Worm (Caenorhabditis elegans) whole organism, mixed stage, embryonic: ENCODE measurements around the gene F54F12.2.

ENCODE experiments used
- M03D4.4 ChIP-seq: sonication (generic microtip); optimal IDR thresholded peaks from 2 replicates; lab custom pipeline; 2017; ENCODE audit warnings: mild to moderate bottlenecking, missing genetic modification characterization, missing compliant biosample characterization
- bed-3 ChIP-seq: fragments of 200-800 bp; sonication (Bioruptor generic); optimal IDR thresholded peaks from 3 replicates; lab custom pipeline; 2018; ENCODE audit warnings: mild to moderate bottlenecking, missing genetic modification characterization, moderate library complexity, missing compliant biosample characterization
- blmp-1 ChIP-seq: fragments of 150-350 bp; optimal IDR thresholded peaks from 2 replicates; lab custom pipeline; 2014; ENCODE audit warnings: missing biosample characterization, missing genetic modification characterization
- ceh-43 ChIP-seq: fragments of 200-800 bp; sonication (Bioruptor generic); optimal IDR thresholded peaks from 2 replicates; lab custom pipeline; 2018; ENCODE audit warnings: mild to moderate bottlenecking, missing genetic modification characterization, moderate library complexity, missing compliant biosample characterization
- ceh-83 ChIP-seq: fragments of 200-800 bp; sonication (Bioruptor generic); optimal IDR thresholded peaks from 2 replicates; lab custom pipeline; 2018; ENCODE audit warnings: mild to moderate bottlenecking, missing genetic modification characterization, missing compliant biosample characterization
- ces-1 ChIP-seq: fragments of 150-350 bp; optimal IDR thresholded peaks from 2 replicates; lab custom pipeline; 2014; ENCODE audit warnings: missing biosample characterization, missing genetic modification reagents, missing genetic modification characterization
- cnd-1 ChIP-seq: fragments of 200-800 bp; sonication (Bioruptor generic); optimal IDR thresholded peaks from 2 replicates; lab custom pipeline; 2018; ENCODE audit warnings: mild to moderate bottlenecking, missing genetic modification characterization, missing compliant biosample characterization
- elt-1 ChIP-seq: sonication (generic microtip); optimal IDR thresholded peaks from 2 replicates; lab custom pipeline; 2017; ENCODE audit warnings: missing genetic modification characterization, mild to moderate bottlenecking, missing compliant biosample characterization, antibody characterized with exemption, moderate library complexity, borderline replicate concordance; ENCODE audit not compliant: insufficient read depth
- elt-3 ChIP-seq: fragments of 150-350 bp; optimal IDR thresholded peaks from 2 replicates; lab custom pipeline; 2014; ENCODE audit warnings: missing biosample characterization, missing genetic modification characterization
- flh-1 ChIP-seq: fragments of 200-800 bp; sonication (Bioruptor generic); optimal IDR thresholded peaks from 2 replicates; lab custom pipeline; 2018; ENCODE audit warnings: mild to moderate bottlenecking, missing genetic modification characterization, moderate library complexity, missing compliant biosample characterization
- ham-2 ChIP-seq: fragments of 200-800 bp; sonication (Bioruptor generic); optimal IDR thresholded peaks from 2 replicates; lab custom pipeline; 2018; ENCODE audit warnings: mild to moderate bottlenecking, missing genetic modification characterization, missing compliant biosample characterization
- hlh-1 ChIP-seq: fragments of 150-350 bp; optimal IDR thresholded peaks from 2 replicates; lab custom pipeline; 2014; ENCODE audit warnings: missing biosample characterization, missing genetic modification reagents, missing genetic modification characterization
- lin-13 ChIP-seq: fragments of 150-350 bp; optimal IDR thresholded peaks from 2 replicates; lab custom pipeline; 2014; ENCODE audit warnings: missing biosample characterization, missing genetic modification characterization
- lin-32 ChIP-seq: fragments of 200-800 bp; sonication (Bioruptor generic); optimal IDR thresholded peaks from 2 replicates; lab custom pipeline; 2018; ENCODE audit warnings: mild to moderate bottlenecking, missing genetic modification characterization, missing compliant biosample characterization
- lsy-2 ChIP-seq: fragments of 150-350 bp; optimal IDR thresholded peaks from 2 replicates; lab custom pipeline; 2014; ENCODE audit warnings: missing biosample characterization, missing genetic modification characterization
- mab-5 ChIP-seq: fragments of 150-350 bp; optimal IDR thresholded peaks from 2 replicates; lab custom pipeline; 2014; ENCODE audit warnings: missing biosample characterization, missing genetic modification characterization
- mep-1 ChIP-seq: fragments of 150-350 bp; optimal IDR thresholded peaks from 2 replicates; lab custom pipeline; 2017; ENCODE audit warnings: missing biosample characterization, missing genetic modification reagents, missing genetic modification characterization, inconsistent platforms
- mls-2 ChIP-seq: sonication (generic microtip); optimal IDR thresholded peaks from 2 replicates; lab custom pipeline; 2016; ENCODE audit warnings: mild to moderate bottlenecking, missing genetic modification characterization, moderate library complexity, missing compliant biosample characterization
- nhr-12 ChIP-seq: fragments of 150-350 bp; optimal IDR thresholded peaks from 2 replicates; lab custom pipeline; 2014; ENCODE audit warnings: missing biosample characterization, missing genetic modification characterization
- nhr-2 ChIP-seq: fragments of 150-350 bp; optimal IDR thresholded peaks from 2 replicates; lab custom pipeline; 2014; ENCODE audit warnings: missing biosample characterization, missing genetic modification characterization
- nhr-237 ChIP-seq: fragments of 150-350 bp; optimal IDR thresholded peaks from 2 replicates; lab custom pipeline; 2014; ENCODE audit warnings: missing biosample characterization, missing genetic modification characterization
- nhr-28 ChIP-seq: fragments of 150-350 bp; optimal IDR thresholded peaks from 2 replicates; lab custom pipeline; 2014; ENCODE audit warnings: missing biosample characterization, missing genetic modification characterization
- nhr-76 ChIP-seq: sonication (generic microtip); optimal IDR thresholded peaks from 2 replicates; lab custom pipeline; 2017; ENCODE audit warnings: missing biosample characterization, missing genetic modification characterization
- pha-4 ChIP-seq: fragments of 150-350 bp; optimal IDR thresholded peaks from 2 replicates; lab custom pipeline; 2018; ENCODE audit warnings: missing biosample characterization, missing genetic modification reagents, missing genetic modification characterization
- sem-2 ChIP-seq: fragments of 200-800 bp; sonication (Bioruptor generic); optimal IDR thresholded peaks from 2 replicates; lab custom pipeline; 2018; ENCODE audit warnings: mild to moderate bottlenecking, missing genetic modification characterization, missing compliant biosample characterization
- snpc-4 ChIP-seq: fragments of 150-350 bp; optimal IDR thresholded peaks from 2 replicates; lab custom pipeline; 2014; ENCODE audit warnings: missing biosample characterization, missing genetic modification characterization
- sptf-1 ChIP-seq: sonication (generic microtip); optimal IDR thresholded peaks from 2 replicates; lab custom pipeline; 2017; ENCODE audit warnings: mild to moderate bottlenecking, missing genetic modification characterization, moderate library complexity, missing compliant biosample characterization
- tbx-8 ChIP-seq: fragments of 200-800 bp; sonication (Bioruptor generic); optimal IDR thresholded peaks from 2 replicates; lab custom pipeline; 2018; ENCODE audit warnings: mild to moderate bottlenecking, missing genetic modification characterization, moderate library complexity, missing compliant biosample characterization
- unc-120 ChIP-seq: sonication (generic microtip); optimal IDR thresholded peaks from 2 replicates; lab custom pipeline; 2017; ENCODE audit warnings: missing genetic modification characterization, missing compliant biosample characterization; ENCODE audit not compliant: poor library complexity, severe bottlenecking
- unc-39 ChIP-seq: fragments of 150-350 bp; optimal IDR thresholded peaks from 2 replicates; lab custom pipeline; 2014; ENCODE audit warnings: missing biosample characterization, missing genetic modification characterization
- unc-62 ChIP-seq: fragments of 150-350 bp; optimal IDR thresholded peaks from 2 replicates; lab custom pipeline; 2014; ENCODE audit warnings: missing biosample characterization, missing genetic modification reagents, missing genetic modification characterization
- zip-8 ChIP-seq: fragments of 150-350 bp; optimal IDR thresholded peaks from 2 replicates; lab custom pipeline; 2014; ENCODE audit warnings: missing biosample characterization, missing genetic modification characterization
- ztf-11 ChIP-seq: fragments of 150-350 bp; optimal IDR thresholded peaks from 2 replicates; lab custom pipeline; 2014; ENCODE audit warnings: missing biosample characterization, missing genetic modification characterization

F54F12.2 gene

ce11 chrIII:13039739-13040138 lies at the start of gene F54F12.2:
F54F12.2 (plus strand) TSS chrIII:13040039.
- TF ChIP-seq ceh-43 (GFP tag; lab: Kevin White, UChicago), result no peak
- TF ChIP-seq nhr-76, result no peak
- no peak for TF ChIP-seq lin-13 (tag; lab: Kevin White, UChicago)
- no peak for TF ChIP-seq sem-2
- no peak for TF ChIP-seq elt-1 (tag; lab: Kevin White, UChicago)
- no peak for TF ChIP-seq cnd-1

DNA sequence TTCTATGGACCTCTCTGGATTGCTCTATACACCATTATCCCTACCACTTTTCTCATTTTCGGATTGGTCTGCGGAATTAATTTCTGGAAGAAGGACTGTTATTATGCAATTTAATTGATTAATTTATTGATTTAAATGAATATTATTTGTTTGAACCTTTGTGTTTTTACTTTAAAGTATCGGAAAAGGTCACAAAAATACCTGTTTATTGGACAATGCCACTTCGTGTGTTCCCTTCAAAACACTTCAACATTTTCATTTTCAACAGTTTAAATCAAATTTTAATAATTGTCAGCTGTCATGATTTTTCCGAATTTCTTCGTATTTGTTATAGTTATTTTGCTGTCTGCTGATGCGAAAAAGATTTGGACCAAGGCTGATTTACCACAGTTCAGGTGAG lies 48.8 kb upstream of the F54F12.2 start, which contains the start of gene ZK1010.12:
Gene ZK1010.12, plus strand, starts transcription at position 301 of the 400 bp plus-strand sequence.
- TF ChIP-seq nhr-2 (no peak), M03D4.4 (tag; lab: Kevin White, UChicago) (no peak), tbx-8 (GFP tag; lab: Kevin White, UChicago) (no peak), ceh-83 (GFP tag; lab: Kevin White, UChicago) (no peak), ceh-43 (GFP tag; lab: Kevin White, UChicago) (no peak), ham-2 (no peak), mep-1 (tag; lab: Kevin White, UChicago) (no peak), nhr-76 (no peak), bed-3 (no peak), lin-32 (no peak), flh-1 (GFP tag; lab: Kevin White, UChicago) (no peak), sem-2 (no peak), pha-4 (tag; lab: Kevin White, UChicago) (no peak), unc-62 (GFP tag; lab: Kevin White, UChicago) (no peak), snpc-4 (no peak), elt-1 (tag; lab: Kevin White, UChicago) (no peak), blmp-1 (tag; lab: Kevin White, UChicago) (no peak), sptf-1 (no peak)

- TF ChIP-seq mep-1 (tag; lab: Kevin White, UChicago), result no peak
- no peak for TF ChIP-seq mab-5 (tag; lab: Kevin White, UChicago)
- TF ChIP-seq sem-2, result no peak
- no peak for TF ChIP-seq lin-32
- no peak for TF ChIP-seq flh-1 (GFP tag; lab: Kevin White, UChicago)
- TF ChIP-seq hlh-1 (tag; lab: Kevin White, UChicago), result no peak
- TF ChIP-seq nhr-76, result no peak
- TF ChIP-seq unc-120 (tag; lab: Kevin White, UChicago), result no peak
- TF ChIP-seq ceh-43 (GFP tag; lab: Kevin White, UChicago), result no peak
- TF ChIP-seq nhr-28, result no peak
- TF ChIP-seq unc-62 (GFP tag; lab: Kevin White, UChicago), result no peak
These were observed 46.8 kb upstream of the F54F12.2 start for ce11 chrIII:12993055-12993454.

DNA sequence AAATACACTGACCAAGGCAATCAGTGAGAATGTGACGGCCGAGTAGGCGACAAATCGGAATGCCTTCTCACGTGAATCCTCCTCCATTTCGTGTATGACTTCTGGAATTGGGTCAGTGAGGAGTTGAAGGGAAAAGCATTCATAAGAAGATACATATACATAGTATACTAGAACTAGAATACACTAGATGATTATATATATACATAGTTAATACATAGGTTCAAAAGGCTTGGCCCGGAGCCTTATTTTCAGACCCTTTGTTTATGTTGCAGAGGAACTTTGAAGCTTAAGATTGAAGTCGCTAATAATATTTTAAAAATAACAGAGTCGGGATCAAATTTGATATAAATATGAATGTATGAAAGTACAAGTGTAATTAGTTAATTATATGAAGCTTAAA lies 46.2 kb upstream of the F54F12.2 start, which contains the start of gene col-97:
Gene col-97, minus strand, starts transcription at position 101 of the 400 bp plus-strand sequence.
- no peak for TF ChIP-seq elt-3 (tag; lab: Kevin White, UChicago)
- no peak for TF ChIP-seq tbx-8 (GFP tag; lab: Kevin White, UChicago)
- no peak for TF ChIP-seq lsy-2
- no peak for TF ChIP-seq nhr-12 (tag; lab: Kevin White, UChicago)
- TF ChIP-seq mls-2 (tag; lab: Kevin White, UChicago), result no peak
- TF ChIP-seq nhr-2, result no peak
- TF ChIP-seq hlh-1 (tag; lab: Kevin White, UChicago), result no peak

- TF ChIP-seq unc-39 (tag; lab: Kevin White, UChicago), result no peak
- TF ChIP-seq unc-120 (tag; lab: Kevin White, UChicago), result no peak
- no peak for TF ChIP-seq lin-32
- TF ChIP-seq unc-62 (GFP tag; lab: Kevin White, UChicago), result no peak
- TF ChIP-seq nhr-28, result no peak
- no peak for TF ChIP-seq blmp-1 (tag; lab: Kevin White, UChicago)
- TF ChIP-seq ham-2, result no peak
- TF ChIP-seq flh-1 (GFP tag; lab: Kevin White, UChicago), result no peak
- no peak for TF ChIP-seq elt-1 (tag; lab: Kevin White, UChicago)
- no peak for TF ChIP-seq lin-13 (tag; lab: Kevin White, UChicago)
- TF ChIP-seq ztf-11 (tag; lab: Kevin White, UChicago), result no peak
- no peak for TF ChIP-seq mep-1 (tag; lab: Kevin White, UChicago)
- no peak for TF ChIP-seq lsy-2
- TF ChIP-seq ces-1 (GFP tag; lab: Kevin White, UChicago), result no peak
- TF ChIP-seq elt-3 (tag; lab: Kevin White, UChicago), result no peak
- TF ChIP-seq nhr-2, result no peak
- TF ChIP-seq nhr-237 (tag; lab: Kevin White, UChicago), result no peak
- TF ChIP-seq zip-8 (tag; lab: Kevin White, UChicago), result no peak
- no peak for TF ChIP-seq ceh-43 (GFP tag; lab: Kevin White, UChicago)
- TF ChIP-seq, all 35 proteins: peak for 0
These were observed 41.6 kb upstream of the F54F12.2 start for ce11 chrIII:12998252-12998651.
